Worm (Caenorhabditis elegans) whole organism, L2 larva: ENCODE measurements around the gene act-3.

Experiments
- C34F6.9 ChIP-seq: fragments of 150-350 bp; optimal IDR thresholded peaks from 2 replicates; lab custom pipeline; 2014; ENCODE audit warnings: missing biosample characterization, missing genetic modification characterization
- F13H6.1 ChIP-seq: sonication (generic microtip); optimal IDR thresholded peaks from 2 replicates; lab custom pipeline; 2016; ENCODE audit warnings: missing genetic modification characterization, missing compliant biosample characterization
- R02D3.7 ChIP-seq: fragments of 150-350 bp; optimal IDR thresholded peaks from 2 replicates; lab custom pipeline; 2014; ENCODE audit warnings: missing biosample characterization, missing genetic modification characterization
- Y55F3AM.14 ChIP-seq: fragments of 200-800 bp; sonication (Bioruptor generic); optimal IDR thresholded peaks from 2 replicates; lab custom pipeline; 2018; ENCODE audit warnings: mild to moderate bottlenecking, missing genetic modification characterization, missing compliant biosample characterization
- ZK546.5 ChIP-seq: sonication (generic microtip); optimal IDR thresholded peaks from 2 replicates; lab custom pipeline; 2017; ENCODE audit warnings: missing biosample characterization, missing genetic modification characterization
- ama-1 ChIP-seq: fragments of 150-350 bp; optimal IDR thresholded peaks from 2 replicates; lab custom pipeline; 2018; ENCODE audit warnings: inconsistent platforms
- blmp-1 ChIP-seq: sonication (generic microtip); optimal IDR thresholded peaks from 2 replicates; lab custom pipeline; 2017; ENCODE audit warnings: missing genetic modification characterization, mild to moderate bottlenecking, missing compliant biosample characterization, antibody characterized with exemption, moderate library complexity; ENCODE audit not compliant: insufficient read depth
- ceh-16 ChIP-seq: fragments of 150-350 bp; optimal IDR thresholded peaks from 2 replicates; lab custom pipeline; 2014; ENCODE audit warnings: missing biosample characterization, missing genetic modification characterization
- ceh-82 ChIP-seq: fragments of 150-350 bp; optimal IDR thresholded peaks from 2 replicates; lab custom pipeline; 2014; ENCODE audit warnings: missing biosample characterization, missing genetic modification characterization
- egl-27 ChIP-seq: sonication (generic microtip); optimal IDR thresholded peaks from 3 replicates; lab custom pipeline; 2017; ENCODE audit warnings: missing biosample characterization, missing genetic modification reagents, missing genetic modification characterization
- elt-1 ChIP-seq: fragments of 150-350 bp; optimal IDR thresholded peaks from 2 replicates; lab custom pipeline; 2014; ENCODE audit warnings: missing biosample characterization, missing genetic modification characterization
- elt-3 ChIP-seq: sonication (generic microtip); optimal IDR thresholded peaks from 2 replicates; lab custom pipeline; 2017; ENCODE audit warnings: missing biosample characterization, missing genetic modification characterization
- fos-1 ChIP-seq: fragments of 150-350 bp; optimal IDR thresholded peaks from 2 replicates; lab custom pipeline; 2014; ENCODE audit warnings: missing biosample characterization, missing genetic modification characterization
- gmeb-1 ChIP-seq: fragments of 150-350 bp; optimal IDR thresholded peaks from 2 replicates; lab custom pipeline; 2014; ENCODE audit warnings: missing biosample characterization, missing genetic modification characterization
- lin-11 ChIP-seq: fragments of 150-350 bp; sonication (generic microtip); optimal IDR thresholded peaks from 2 replicates; lab custom pipeline; 2014; ENCODE audit warnings: missing biosample characterization, missing genetic modification characterization, inconsistent platforms, mixed read lengths
- lin-13 ChIP-seq: fragments of 150-350 bp; optimal IDR thresholded peaks from 2 replicates; lab custom pipeline; 2014; ENCODE audit warnings: missing biosample characterization, missing genetic modification reagents, missing genetic modification characterization
- lin-39 ChIP-seq: fragments of 150-350 bp; optimal IDR thresholded peaks from 2 replicates; lab custom pipeline; 2014; ENCODE audit warnings: missing biosample characterization, missing genetic modification reagents, missing genetic modification characterization
- lsy-2 ChIP-seq, 2 experiments: fragments of 150-350 bp in 1 of 2; sonication (generic microtip) in 1 of 2; optimal IDR thresholded peaks; 2 replicates each; lab custom pipeline; 2014 to 2017; ENCODE audit warnings: missing biosample characterization in 2 of 2, missing genetic modification characterization in 2 of 2
- mab-5 ChIP-seq: fragments of 150-350 bp; optimal IDR thresholded peaks from 2 replicates; lab custom pipeline; 2014; ENCODE audit warnings: missing biosample characterization, missing genetic modification characterization
- mbf-1 ChIP-seq: sonication (generic microtip); optimal IDR thresholded peaks from 2 replicates; lab custom pipeline; 2017; ENCODE audit warnings: missing biosample characterization, missing genetic modification characterization
- mdl-1 ChIP-seq, 2 experiments: fragments of 150-350 bp in 1 of 2; sonication (generic microtip) in 1 of 2; optimal IDR thresholded peaks; 2 replicates each; lab custom pipeline; 2017; ENCODE audit warnings: missing biosample characterization in 2 of 2, missing genetic modification characterization in 2 of 2
- nhr-11 ChIP-seq: fragments of 150-350 bp; optimal IDR thresholded peaks from 2 replicates; lab custom pipeline; 2014; ENCODE audit warnings: missing biosample characterization, missing genetic modification characterization
- nhr-129 ChIP-seq: fragments of 150-350 bp; optimal IDR thresholded peaks from 2 replicates; lab custom pipeline; 2014; ENCODE audit warnings: missing biosample characterization, missing genetic modification characterization
- nhr-21 ChIP-seq: fragments of 150-350 bp; optimal IDR thresholded peaks from 2 replicates; lab custom pipeline; 2014; ENCODE audit warnings: missing biosample characterization, missing genetic modification characterization
- nhr-23 ChIP-seq: fragments of 150-350 bp; optimal IDR thresholded peaks from 2 replicates; lab custom pipeline; 2014; ENCODE audit warnings: missing biosample characterization, missing genetic modification reagents, missing genetic modification characterization
- nhr-25 ChIP-seq: fragments of 150-350 bp; sonication (generic microtip); optimal IDR thresholded peaks from 3 replicates; lab custom pipeline; 2014; ENCODE audit warnings: missing biosample characterization, missing genetic modification characterization
- nhr-77 ChIP-seq: fragments of 150-350 bp; optimal IDR thresholded peaks from 2 replicates; lab custom pipeline; 2014; ENCODE audit warnings: missing biosample characterization, missing genetic modification characterization
- peb-1 ChIP-seq: fragments of 150-350 bp; optimal IDR thresholded peaks from 2 replicates; lab custom pipeline; 2014; ENCODE audit warnings: missing biosample characterization, missing genetic modification characterization
- sma-3 ChIP-seq: sonication (generic microtip); optimal IDR thresholded peaks from 2 replicates; lab custom pipeline; 2016; ENCODE audit warnings: missing genetic modification reagents, missing genetic modification characterization, missing compliant biosample characterization
- sma-9 ChIP-seq, 2 experiments: fragments of 150-350 bp in 1 of 2; sonication (generic microtip) in 1 of 2; optimal IDR thresholded peaks; 2 replicates each; lab custom pipeline; 2014 to 2016; ENCODE audit warnings: missing genetic modification characterization in 2 of 2, mild to moderate bottlenecking in 1 of 2, missing biosample characterization in 1 of 2, missing compliant biosample characterization in 1 of 2, missing genetic modification reagents in 1 of 2, moderate library complexity in 1 of 2
- snpc-4 ChIP-seq: fragments of 150-350 bp; optimal IDR thresholded peaks from 2 replicates; lab custom pipeline; 2014; ENCODE audit warnings: missing biosample characterization, missing genetic modification characterization
- unc-55 ChIP-seq: fragments of 150-350 bp; sonication (generic microtip); optimal IDR thresholded peaks from 3 replicates; lab custom pipeline; 2014; ENCODE audit warnings: missing biosample characterization, missing genetic modification reagents, missing genetic modification characterization
- unc-62 ChIP-seq: fragments of 150-350 bp; optimal IDR thresholded peaks from 2 replicates; lab custom pipeline; 2014; ENCODE audit warnings: missing biosample characterization, missing genetic modification reagents, missing genetic modification characterization
- zag-1 ChIP-seq: fragments of 150-350 bp; optimal IDR thresholded peaks from 2 replicates; lab custom pipeline; 2014; ENCODE audit warnings: missing biosample characterization, missing genetic modification characterization
- ztf-1 ChIP-seq: fragments of 200-800 bp; sonication (Bioruptor generic); conservative IDR thresholded peaks from 2 replicates; pipeline ENCODE4 v1.3.6; 2022; ENCODE audit warnings: missing genetic modification characterization, missing compliant biosample characterization
- ztf-11 ChIP-seq: sonication (generic microtip); optimal IDR thresholded peaks from 2 replicates; lab custom pipeline; 2017; ENCODE audit warnings: missing biosample characterization, missing genetic modification characterization
- ztf-4 ChIP-seq: fragments of 150-350 bp; optimal IDR thresholded peaks from 2 replicates; lab custom pipeline; 2014; ENCODE audit warnings: missing biosample characterization, missing genetic modification characterization

The act-3 gene

ce11 chrV:11087519-11087998 is 13.3 kb upstream of the act-3 start, which contains the start of gene Y42A5A.1:
Y42A5A.1 (plus strand) TSS chrV:11087948.
- peak; percentile 49 for TF ChIP-seq nhr-25 (tag; lab: Kevin White, UChicago)
- TF ChIP-seq ztf-1 = no peak

- peak; percentile 4 for TF ChIP-seq fos-1 (tag; lab: Kevin White, UChicago)
- TF ChIP-seq gmeb-1 (tag; lab: Kevin White, UChicago) = peak; percentile 2
- TF ChIP-seq snpc-4 (tag; lab: Kevin White, UChicago) = no peak
- TF ChIP-seq blmp-1 (tag; lab: Kevin White, UChicago) = peak; percentile 46
- peak; percentile 6 for TF ChIP-seq sma-3 (GFP tag; lab: Kevin White, UChicago)
Measured at ce11 chrV:11087119-11087518, 12.8 kb upstream of the act-3 start.

- TF ChIP-seq egl-27 (tag; lab: Kevin White, UChicago) (no peak), ztf-4 (tag; lab: Kevin White, UChicago) (no peak), nhr-11 (tag; lab: Kevin White, UChicago) (no peak), peb-1 (no peak), fos-1 (tag; lab: Kevin White, UChicago) (no peak), lin-13 (peak; percentile 33), ama-1 (no peak), ZK546.5 (tag; lab: Kevin White, UChicago) (no peak), gmeb-1 (tag; lab: Kevin White, UChicago) (no peak), ceh-82 (tag; lab: Kevin White, UChicago) (no peak), nhr-23 (tag; lab: Kevin White, UChicago) (no peak), sma-9 (GFP tag; optimal IDR thresholded peaks at IDR 0.05; lab: Kevin White, UChicago) (peak; percentile 61), sma-9 (tag; optimal IDR thresholded peaks at IDR 0.05; lab: Kevin White, UChicago) (no peak), elt-3 (no peak), R02D3.7 (tag; lab: Kevin White, UChicago) (no peak), unc-55 (GFP tag; lab: Kevin White, UChicago) (peak; percentile 29), Y55F3AM.14 (GFP tag; lab: Kevin White, UChicago) (peak; percentile 5), mdl-1 (tag; optimal IDR thresholded peaks at IDR 0.05; lab: Kevin White, UChicago) (peak; percentile 19 to 37), nhr-129 (tag; lab: Kevin White, UChicago) (peak; percentile 77), lin-39 (tag; lab: Kevin White, UChicago) (no peak), mab-5 (peak; percentile 38), nhr-25 (tag; lab: Kevin White, UChicago) (no peak), nhr-21 (tag; lab: Kevin White, UChicago) (no peak), ztf-11 (tag; lab: Kevin White, UChicago) (no peak), snpc-4 (tag; lab: Kevin White, UChicago) (no peak), ztf-1 (no peak), C34F6.9 (tag; lab: Kevin White, UChicago) (peak; percentile 68), lin-11 (tag; lab: Kevin White, UChicago) (no peak), F13H6.1 (tag; lab: Kevin White, UChicago) (peak; percentile 84), mbf-1 (no peak), unc-62 (GFP tag; lab: Kevin White, UChicago) (no peak), nhr-77 (no peak), lsy-2 (tag; optimal IDR thresholded peaks at IDR 0.05; lab: Kevin White, UChicago) (peak in 1 of 2 experiments; percentile 62), zag-1 (tag; lab: Kevin White, UChicago) (no peak), elt-1 (no peak), ceh-16 (no peak)
Measured at ce11 chrV:11083691-11084090, 9.4 kb upstream of the act-3 start.

- TF ChIP-seq sma-9 (GFP tag; optimal IDR thresholded peaks at IDR 0.05; lab: Kevin White, UChicago) = no peak
- TF ChIP-seq sma-9 (tag; optimal IDR thresholded peaks at IDR 0.05; lab: Kevin White, UChicago) = no peak
- no peak for TF ChIP-seq ZK546.5 (tag; lab: Kevin White, UChicago)
- TF ChIP-seq unc-55 (GFP tag; lab: Kevin White, UChicago) = no peak
Measured at ce11 chrV:11082964-11083363, 8.7 kb upstream of the act-3 start.
